Fruit fly (Drosophila melanogaster) whole organism, embryonic: Measurements from ENCODE around the gene Bsg.
A peak's percentile ranks its signal among the peaks of the same experiment; 100 is the strongest.

Experiments
- Awh ChIP-seq: fragments of 200-800 bp; sonication (Bioruptor generic); IDR thresholded peaks from 2 replicates; pipeline ENCODE4, ENCODE4 v1.3.6; 2022; ENCODE audit warnings: missing biosample characterization, missing genetic modification characterization
- Bteb2 ChIP-seq: fragments of 200-800 bp; sonication (Bioruptor generic); optimal IDR thresholded peaks from 2 replicates; lab custom pipeline; 2016; ENCODE audit warnings: missing biosample characterization, missing genetic modification characterization
- CG10147 ChIP-seq: fragments of 200-800 bp; sonication (Bioruptor generic); optimal IDR thresholded peaks from 2 replicates; lab custom pipeline; 2019; ENCODE audit warnings: missing biosample characterization, mild to moderate bottlenecking, missing genetic modification characterization, moderate library complexity
- CG11093 ChIP-seq: fragments of 200-800 bp; sonication (Bioruptor generic); IDR thresholded peaks from 3 replicates; pipeline ENCODE4 v1.3.6; 2022; ENCODE audit warnings: missing biosample characterization, missing genetic modification characterization
- CG12104 ChIP-seq: fragments of 200-800 bp; sonication (Bioruptor generic); optimal IDR thresholded peaks from 3 replicates; lab custom pipeline; 2016; ENCODE audit warnings: missing biosample characterization, missing genetic modification characterization
- CG1529 ChIP-seq: fragments of 200-800 bp; sonication (Bioruptor generic); optimal IDR thresholded peaks from 3 replicates; lab custom pipeline; 2018; ENCODE audit warnings: missing biosample characterization, missing genetic modification characterization
- CG15601 ChIP-seq: fragments of 200-800 bp; sonication (Bioruptor generic); optimal IDR thresholded peaks from 3 replicates; lab custom pipeline; 2019; ENCODE audit warnings: missing biosample characterization, mild to moderate bottlenecking, missing genetic modification characterization, moderate library complexity
- CG1647 ChIP-seq: fragments of 200-800 bp; sonication (Bioruptor generic); optimal IDR thresholded peaks from 3 replicates; lab custom pipeline; 2016; ENCODE audit warnings: missing biosample characterization, missing genetic modification characterization
- CG16815 ChIP-seq: fragments of 200-800 bp; sonication (Bioruptor generic); optimal IDR thresholded peaks from 3 replicates; lab custom pipeline; 2017; ENCODE audit warnings: missing biosample characterization, mild to moderate bottlenecking, missing genetic modification characterization
- CG17186 ChIP-seq: fragments of 200-800 bp; sonication (Bioruptor generic); optimal IDR thresholded peaks from 3 replicates; lab custom pipeline; 2017; ENCODE audit warnings: missing biosample characterization, missing genetic modification reagents, missing genetic modification characterization
- CG17359 ChIP-seq: fragments of 200-800 bp; sonication (Bioruptor generic); optimal IDR thresholded peaks from 3 replicates; lab custom pipeline; 2018; ENCODE audit warnings: missing biosample characterization, mild to moderate bottlenecking, missing genetic modification characterization, moderate library complexity
- CG31365 ChIP-seq: fragments of 200-800 bp; sonication (Bioruptor generic); optimal IDR thresholded peaks from 2 replicates; lab custom pipeline; 2018; ENCODE audit warnings: missing biosample characterization, mild to moderate bottlenecking, missing genetic modification characterization
- CG3281 ChIP-seq: fragments of 200-800 bp; sonication (Bioruptor generic); optimal IDR thresholded peaks from 3 replicates; lab custom pipeline; 2017; ENCODE audit warnings: missing biosample characterization, mild to moderate bottlenecking, missing genetic modification characterization
- CG42726 ChIP-seq: fragments of 200-800 bp; sonication (Bioruptor generic); IDR thresholded peaks from 2 replicates; pipeline ENCODE4 v1.3.6; 2022; ENCODE audit warnings: missing biosample characterization, missing genetic modification characterization; ENCODE audit not compliant: partially characterized antibody
- CG4820 ChIP-seq: fragments of 200-800 bp; sonication (Bioruptor generic); optimal IDR thresholded peaks from 3 replicates; lab custom pipeline; 2016; ENCODE audit warnings: missing biosample characterization, missing genetic modification characterization
- CG5953 ChIP-seq: fragments of 200-800 bp; sonication (Bioruptor generic); IDR thresholded peaks from 2 replicates; pipeline ENCODE4 v1.3.6; 2022; ENCODE audit warnings: missing biosample characterization, missing genetic modification characterization
- CG6175 ChIP-seq: fragments of 200-800 bp; sonication (Bioruptor generic); IDR thresholded peaks from 3 replicates; pipeline ENCODE4 v1.3.6; 2022; ENCODE audit warnings: missing biosample characterization, missing genetic modification characterization
- CG6813 ChIP-seq: fragments of 200-800 bp; sonication (Bioruptor generic); optimal IDR thresholded peaks from 2 replicates; lab custom pipeline; 2017; ENCODE audit warnings: missing biosample characterization, missing genetic modification characterization, mild to moderate bottlenecking, moderate library complexity, missing genetic modification reagents
- CG7786 ChIP-seq: fragments of 200-800 bp; sonication (Bioruptor generic); optimal IDR thresholded peaks from 2 replicates; lab custom pipeline; 2016; ENCODE audit warnings: missing biosample characterization, missing genetic modification characterization
- CG8765 ChIP-seq: fragments of 200-800 bp; sonication (Bioruptor generic); IDR thresholded peaks from 2 replicates; pipeline ENCODE4 v1.3.6; 2022; ENCODE audit warnings: missing biosample characterization, missing genetic modification characterization
- D ChIP-seq, 2 experiments: fragments of 200-800 bp in 1 of 2; fragments of >200 bp in 1 of 2; sonication (Bioruptor generic) in 1 of 2; optimal IDR thresholded peaks; 2 replicates in 1 of 2; 3 replicates in 1 of 2; lab custom pipeline; 2017; ENCODE audit warnings: mild to moderate bottlenecking in 1 of 2, missing biosample characterization in 1 of 2, missing genetic modification characterization in 1 of 2, missing genetic modification reagents in 1 of 2
- E2f1 ChIP-seq: fragments of 200-800 bp; sonication (Bioruptor generic); IDR thresholded peaks from 2 replicates; pipeline ENCODE4 v1.3.6; 2022; ENCODE audit warnings: missing biosample characterization, missing genetic modification characterization
- ERR ChIP-seq: fragments of 200-800 bp; sonication (Bioruptor generic); optimal IDR thresholded peaks from 2 replicates; lab custom pipeline; 2016; ENCODE audit warnings: missing biosample characterization, missing genetic modification characterization
- Hr3 ChIP-seq: fragments of 200-800 bp; sonication (Bioruptor generic); optimal IDR thresholded peaks from 3 replicates; lab custom pipeline; 2016; ENCODE audit warnings: missing biosample characterization, missing genetic modification characterization
- Jarid2 ChIP-seq: fragments of 200-800 bp; sonication (Bioruptor generic); optimal IDR thresholded peaks from 3 replicates; lab custom pipeline; 2017; ENCODE audit warnings: mild to moderate bottlenecking, missing biosample characterization, missing genetic modification reagents, missing genetic modification characterization
- Lim3 ChIP-seq: fragments of 200-800 bp; sonication (Bioruptor generic); IDR thresholded peaks from 2 replicates; pipeline ENCODE4 v1.3.6; 2022; ENCODE audit warnings: missing biosample characterization, missing genetic modification characterization
- Med ChIP-seq: fragments of 200-800 bp; sonication (Bioruptor generic); peaks from one replicate; lab custom pipeline; 2016; ENCODE audit warnings: missing biosample characterization, missing genetic modification characterization, mild to moderate bottlenecking, inconsistent platforms, moderate library complexity
- Scr ChIP-seq: fragments of 200-800 bp; sonication (Bioruptor generic); IDR thresholded peaks from 2 replicates; pipeline ENCODE4 v1.3.6; 2022; ENCODE audit warnings: missing biosample characterization, missing genetic modification characterization; ENCODE audit not compliant: partially characterized antibody
- Sox100B ChIP-seq: fragments of 200-800 bp; sonication (Bioruptor generic); optimal IDR thresholded peaks from 3 replicates; lab custom pipeline; 2018; ENCODE audit warnings: missing biosample characterization, mild to moderate bottlenecking, missing genetic modification characterization
- Taf1 ChIP-seq: fragments of 200-800 bp; sonication (Bioruptor generic); IDR thresholded peaks from 2 replicates; pipeline ENCODE4 v1.3.6; 2022; ENCODE audit warnings: missing biosample characterization, missing genetic modification characterization
- cas ChIP-seq: fragments of 200-800 bp; sonication (Bioruptor generic); IDR thresholded peaks from 2 replicates; pipeline ENCODE4 v1.3.6; 2022; ENCODE audit warnings: missing biosample characterization, missing genetic modification characterization
- en ChIP-seq: fragments of 200-800 bp; sonication (Bioruptor generic); optimal IDR thresholded peaks from 2 replicates; lab custom pipeline; 2016; ENCODE audit warnings: missing biosample characterization, missing genetic modification characterization
- exex ChIP-seq: fragments of 200-800 bp; sonication (Bioruptor generic); optimal IDR thresholded peaks from 4 replicates; lab custom pipeline; 2018; ENCODE audit warnings: missing biosample characterization, mild to moderate bottlenecking, missing genetic modification characterization, moderate library complexity
- fd3F ChIP-seq: fragments of 200-800 bp; sonication (Bioruptor generic); optimal IDR thresholded peaks from 2 replicates; lab custom pipeline; 2018; ENCODE audit warnings: missing biosample characterization, mild to moderate bottlenecking, missing genetic modification characterization, moderate library complexity
- h ChIP-seq: fragments of >200 bp; optimal IDR thresholded peaks from 2 replicates; lab custom pipeline; 2017
- inv ChIP-seq: fragments of 200-800 bp; sonication (Bioruptor generic); IDR thresholded peaks from 2 replicates; pipeline ENCODE4 v1.3.6; 2022; ENCODE audit warnings: missing biosample characterization, missing genetic modification characterization; ENCODE audit not compliant: partially characterized antibody
- mld ChIP-seq: fragments of 200-800 bp; sonication (Bioruptor generic); IDR thresholded peaks from 3 replicates; pipeline ENCODE4 v1.3.6; 2022; ENCODE audit warnings: missing biosample characterization, missing genetic modification characterization; ENCODE audit not compliant: partially characterized antibody
- nerfin-1 ChIP-seq: fragments of 200-800 bp; sonication (Bioruptor generic); optimal IDR thresholded peaks from 3 replicates; lab custom pipeline; 2019; ENCODE audit warnings: missing biosample characterization, mild to moderate bottlenecking, missing genetic modification characterization, moderate library complexity
- otp ChIP-seq: fragments of 200-800 bp; sonication (Bioruptor generic); IDR thresholded peaks from 3 replicates; pipeline ENCODE4, ENCODE4 v1.3.6; 2022; ENCODE audit warnings: missing biosample characterization, missing genetic modification characterization
- psq ChIP-seq: fragments of 200-800 bp; sonication (Bioruptor generic); optimal IDR thresholded peaks from 2 replicates; lab custom pipeline; 2017; ENCODE audit warnings: missing biosample characterization, missing genetic modification characterization
- sna ChIP-seq: fragments of 200-800 bp; sonication (Bioruptor generic); IDR thresholded peaks from 2 replicates; pipeline ENCODE4 v1.3.6; 2022; ENCODE audit warnings: missing biosample characterization, missing genetic modification characterization; ENCODE audit not compliant: partially characterized antibody
- tap ChIP-seq: fragments of 200-800 bp; optimal IDR thresholded peaks from 3 replicates; lab custom pipeline; 2019; ENCODE audit warnings: missing biosample characterization, mild to moderate bottlenecking, missing genetic modification characterization, moderate library complexity
- tgo ChIP-seq: fragments of 200-800 bp; sonication (Bioruptor generic); IDR thresholded peaks from 3 replicates; pipeline ENCODE4 v1.3.6; 2022; ENCODE audit warnings: missing biosample characterization, missing genetic modification characterization
- tna ChIP-seq: fragments of 200-800 bp; sonication (Bioruptor generic); IDR thresholded peaks from 2 replicates; pipeline ENCODE4 v1.3.6; 2022; ENCODE audit warnings: missing biosample characterization, missing genetic modification characterization; ENCODE audit not compliant: partially characterized antibody
- ttk ChIP-seq: fragments of 200-800 bp; sonication (Bioruptor generic); IDR thresholded peaks from 2 replicates; pipeline ENCODE4 v2.1.2; 2022; ENCODE audit warnings: missing biosample characterization, missing genetic modification characterization
- unpg ChIP-seq: fragments of 200-800 bp; sonication (Bioruptor generic); optimal IDR thresholded peaks from 3 replicates; lab custom pipeline; 2018; ENCODE audit warnings: missing biosample characterization, mild to moderate bottlenecking, missing genetic modification characterization, moderate library complexity

Gene Bsg

dm6 chr2L:8071112-8071976 lies 11.9 kb upstream of the Bsg start, which contains the start of gene poe (continued):
- TF ChIP-seq exex (tag; lab: Kevin White, UChicago) (no peak), CG17186 (GFP tag; lab: Kevin White, UChicago) (no peak), psq (GFP tag; lab: Kevin White, UChicago) (peak; percentile 7), fd3F (GFP tag; lab: Kevin White, UChicago) (no peak), CG1529 (GFP tag; lab: Kevin White, UChicago) (no peak), sna (GFP tag; lab: Robert Waterston, UW) (no peak), cas (GFP tag; lab: Robert Waterston, UW) (no peak), Lim3 (no peak), CG15601 (tag; lab: Kevin White, UChicago) (no peak), otp (GFP tag; lab: Robert Waterston, UW) (no peak), Med (GFP tag; lab: Kevin White, UChicago) (no peak), inv (GFP tag; lab: Robert Waterston, UW) (no peak), CG42726 (GFP tag; lab: Robert Waterston, UW) (no peak; the same call in 1 of the 2 replicates), Scr (GFP tag; lab: Robert Waterston, UW) (no peak), CG16815 (GFP tag; lab: Kevin White, UChicago) (no peak), CG5953 (GFP tag; lab: Robert Waterston, UW) (no peak), tap (tag; lab: Kevin White, UChicago) (no peak), E2f1 (GFP tag; lab: Robert Waterston, UW) (peak; percentile 70), ERR (no peak), mld (peak; percentile 41; the same call in 1 of the 3 replicates), CG10147 (GFP tag; lab: Kevin White, UChicago) (no peak), CG3281 (GFP tag; lab: Kevin White, UChicago) (no peak), CG17359 (tag; lab: Kevin White, UChicago) (peak; percentile 56), Awh (GFP tag; lab: Robert Waterston, UW) (peak; percentile 56; the same call in 1 of the 2 replicates), CG7786 (GFP tag; lab: Kevin White, UChicago) (no peak), ttk (GFP tag; lab: Robert Waterston, UW) (peak; percentile 61; the same call in 1 of the 2 replicates), Hr3 (GFP tag; lab: Kevin White, UChicago) (peak; percentile 46), D (optimal IDR thresholded peaks at IDR 0.05; lab: Kevin White, UChicago) (no peak), D (GFP tag; optimal IDR thresholded peaks at IDR 0.05; lab: Kevin White, UChicago) (no peak), CG11093 (no peak), CG12104 (GFP tag; lab: Kevin White, UChicago) (peak; percentile 22), CG6175 (no peak), CG6813 (peak; percentile 36), CG1647 (GFP tag; lab: Kevin White, UChicago) (no peak), CG31365 (tag; lab: Kevin White, UChicago) (no peak), en (GFP tag; lab: Kevin White, UChicago) (no peak), Bteb2 (GFP tag; lab: Kevin White, UChicago) (no peak), h (lab: Kevin White, UChicago) (no peak), unpg (GFP tag; lab: Kevin White, UChicago) (no peak), CG8765 (no peak), CG4820 (GFP tag; lab: Kevin White, UChicago) (no peak), Taf1 (GFP tag; lab: Robert Waterston, UW) (0 out of 2 replicates have a peak, but pooled peaks have one; percentile 21), Jarid2 (GFP tag; lab: Kevin White, UChicago) (no peak), tna (no peak), Sox100B (no peak), nerfin-1 (tag; lab: Kevin White, UChicago) (no peak), tgo (GFP tag; lab: Robert Waterston, UW) (peak; percentile 73)
